Fruit fly (Drosophila melanogaster) whole organism, embryonic: Measurements from ENCODE around the gene SdhC.

Source experiments
- CG11247 ChIP-seq: fragments of 200-800 bp; sonication (Bioruptor generic); IDR thresholded peaks from 2 replicates; pipeline ENCODE4 v1.3.6; 2022; ENCODE audit warnings: missing biosample characterization, missing genetic modification characterization
- CG12299 ChIP-seq: fragments of 200-800 bp; sonication (Bioruptor generic); optimal IDR thresholded peaks from 2 replicates; lab custom pipeline; 2018; ENCODE audit warnings: missing biosample characterization, mild to moderate bottlenecking, missing genetic modification characterization
- CG12769 ChIP-seq: fragments of 200-800 bp; sonication (Bioruptor generic); optimal IDR thresholded peaks from 2 replicates; lab custom pipeline; 2019; ENCODE audit warnings: missing biosample characterization, mild to moderate bottlenecking, missing genetic modification characterization, moderate library complexity
- CG13296 ChIP-seq: fragments of 200-800 bp; sonication (Bioruptor generic); optimal IDR thresholded peaks from 3 replicates; lab custom pipeline; 2018; ENCODE audit warnings: missing biosample characterization, mild to moderate bottlenecking, missing genetic modification characterization
- CG17186 ChIP-seq: fragments of 200-800 bp; sonication (Bioruptor generic); optimal IDR thresholded peaks from 3 replicates; lab custom pipeline; 2017; ENCODE audit warnings: missing biosample characterization, missing genetic modification reagents, missing genetic modification characterization
- CG17385 ChIP-seq: fragments of 200-800 bp; sonication (Bioruptor generic); optimal IDR thresholded peaks from 3 replicates; lab custom pipeline; 2018; ENCODE audit warnings: missing biosample characterization, mild to moderate bottlenecking, missing genetic modification characterization
- CG17829 ChIP-seq: fragments of 200-800 bp; optimal IDR thresholded peaks from 2 replicates; lab custom pipeline; 2019; ENCODE audit warnings: missing biosample characterization, mild to moderate bottlenecking, missing genetic modification characterization, moderate library complexity
- CG18262 ChIP-seq: fragments of 200-800 bp; optimal IDR thresholded peaks from 3 replicates; lab custom pipeline; 2019; ENCODE audit warnings: missing biosample characterization, mild to moderate bottlenecking, missing genetic modification characterization, moderate library complexity
- CG18599 ChIP-seq: fragments of 200-800 bp; sonication (Bioruptor generic); optimal IDR thresholded peaks from 3 replicates; lab custom pipeline; 2017; ENCODE audit warnings: missing biosample characterization, missing genetic modification characterization, mild to moderate bottlenecking, moderate library complexity, missing genetic modification reagents
- CG18764 ChIP-seq: fragments of 200-800 bp; sonication (Bioruptor generic); optimal IDR thresholded peaks from 3 replicates; lab custom pipeline; 2016; ENCODE audit warnings: missing biosample characterization, missing genetic modification characterization
- CG30431 ChIP-seq: fragments of 200-800 bp; sonication (Bioruptor generic); optimal IDR thresholded peaks from 2 replicates; lab custom pipeline; 2017; ENCODE audit warnings: missing biosample characterization, missing genetic modification characterization
- CG3847 ChIP-seq: fragments of 200-800 bp; sonication (Bioruptor generic); IDR thresholded peaks from 2 replicates; pipeline ENCODE4 v1.3.6; 2022; ENCODE audit warnings: missing biosample characterization, missing genetic modification characterization
- CG4404 ChIP-seq: fragments of 200-800 bp; sonication (Bioruptor generic); IDR thresholded peaks from 2 replicates; pipeline ENCODE4 v1.3.6; 2022; ENCODE audit warnings: missing biosample characterization, missing genetic modification characterization
- CG4730 ChIP-seq: fragments of 200-800 bp; sonication (Bioruptor generic); IDR thresholded peaks from 2 replicates; pipeline ENCODE4 v1.3.6; 2022; ENCODE audit warnings: missing biosample characterization, missing genetic modification characterization
- CG8281 ChIP-seq: fragments of 200-800 bp; sonication (Bioruptor generic); optimal IDR thresholded peaks from 2 replicates; lab custom pipeline; 2018; ENCODE audit warnings: missing biosample characterization, mild to moderate bottlenecking, missing genetic modification characterization, moderate library complexity
- CG8478 ChIP-seq: fragments of >200 bp; optimal IDR thresholded peaks from 2 replicates; lab custom pipeline; 2018
- CG9797 ChIP-seq: fragments of 200-800 bp; sonication (Bioruptor generic); optimal IDR thresholded peaks from 3 replicates; lab custom pipeline; 2018; ENCODE audit warnings: missing biosample characterization, mild to moderate bottlenecking, missing genetic modification characterization
- CHES-1-like ChIP-seq: fragments of 200-800 bp; sonication (Bioruptor generic); optimal IDR thresholded peaks from 2 replicates; lab custom pipeline; 2016; ENCODE audit warnings: missing biosample characterization, missing genetic modification characterization
- CTCF ChIP-seq: fragments of 200-800 bp; sonication (Bioruptor generic); optimal IDR thresholded peaks from 2 replicates; lab custom pipeline; 2017; ENCODE audit warnings: missing biosample characterization, mild to moderate bottlenecking, missing genetic modification characterization, moderate library complexity
- Doc3 ChIP-seq: fragments of 200-800 bp; sonication (Bioruptor generic); IDR thresholded peaks from 3 replicates; pipeline ENCODE4 v1.3.6; 2022; ENCODE audit warnings: missing biosample characterization, missing genetic modification characterization; ENCODE audit not compliant: partially characterized antibody
- ERR ChIP-seq: fragments of 200-800 bp; sonication (Bioruptor generic); optimal IDR thresholded peaks from 2 replicates; lab custom pipeline; 2016; ENCODE audit warnings: missing biosample characterization, missing genetic modification characterization
- Eip74EF ChIP-seq, 2 experiments: fragments of 200-800 bp in 1 of 2; fragments of >200 bp in 1 of 2; sonication (Bioruptor generic) in 1 of 2; optimal IDR thresholded peaks; 2 replicates each; lab custom pipeline; 2017 to 2019; ENCODE audit warnings: missing biosample characterization in 2 of 2, missing genetic modification characterization in 2 of 2, mild to moderate bottlenecking in 1 of 2, moderate library complexity in 1 of 2
- Gug ChIP-seq: fragments of 200-800 bp; sonication (Bioruptor generic); IDR thresholded peaks from 4 replicates; pipeline ENCODE4 v1.3.6; 2022; ENCODE audit warnings: missing biosample characterization, missing genetic modification characterization
- HLH4C ChIP-seq: fragments of 200-800 bp; sonication (Bioruptor generic); IDR thresholded peaks from 3 replicates; pipeline ENCODE4 v1.3.6; 2022; ENCODE audit warnings: missing biosample characterization, missing genetic modification characterization; ENCODE audit not compliant: partially characterized antibody
- NK7.1 ChIP-seq: fragments of 200-800 bp; sonication (Bioruptor generic); optimal IDR thresholded peaks from 3 replicates; lab custom pipeline; 2016; ENCODE audit warnings: missing biosample characterization, missing genetic modification characterization
- Rfx ChIP-seq: fragments of 200-800 bp; sonication (Bioruptor generic); IDR thresholded peaks from 2 replicates; pipeline ENCODE4 v1.3.6; 2022; ENCODE audit warnings: missing biosample characterization, missing genetic modification characterization
- ato ChIP-seq: fragments of 200-800 bp; sonication (Bioruptor generic); IDR thresholded peaks from 2 replicates; pipeline ENCODE4 v1.3.6; 2022; ENCODE audit warnings: missing biosample characterization, missing genetic modification characterization; ENCODE audit not compliant: partially characterized antibody
- az2 ChIP-seq: fragments of 200-800 bp; sonication (Bioruptor generic); optimal IDR thresholded peaks from 3 replicates; lab custom pipeline; 2016; ENCODE audit warnings: missing biosample characterization, missing genetic modification characterization
- bsh ChIP-seq, 2 experiments: fragments of 200-800 bp; sonication (Bioruptor generic); optimal IDR thresholded peaks; 2 replicates each; lab custom pipeline; 2017 to 2018; ENCODE audit warnings: mild to moderate bottlenecking in 2 of 2, missing biosample characterization in 2 of 2, missing genetic modification characterization in 2 of 2, moderate library complexity in 1 of 2
- cato ChIP-seq: fragments of 200-800 bp; sonication (Bioruptor generic); optimal IDR thresholded peaks from 2 replicates; lab custom pipeline; 2016; ENCODE audit warnings: missing biosample characterization, missing genetic modification characterization, borderline replicate concordance
- chif ChIP-seq, 2 experiments: fragments of 200-800 bp; sonication (Bioruptor generic); optimal IDR thresholded peaks; 3 replicates each; lab custom pipeline; 2016; ENCODE audit warnings: missing biosample characterization in 2 of 2, missing genetic modification characterization in 2 of 2
- croc ChIP-seq: fragments of 200-800 bp; sonication (Bioruptor generic); conservative IDR thresholded peaks from 3 replicates; pipeline ENCODE4 v1.3.6; 2022; ENCODE audit warnings: missing biosample characterization, missing genetic modification characterization
- cwo ChIP-seq: fragments of 200-800 bp; sonication (Bioruptor generic); optimal IDR thresholded peaks from 3 replicates; lab custom pipeline; 2017; ENCODE audit warnings: missing biosample characterization, missing genetic modification characterization, mild to moderate bottlenecking, moderate library complexity, missing genetic modification reagents
- grau ChIP-seq: fragments of 200-800 bp; optimal IDR thresholded peaks from 3 replicates; lab custom pipeline; 2019; ENCODE audit warnings: missing biosample characterization, mild to moderate bottlenecking, missing genetic modification characterization, moderate library complexity
- hb ChIP-seq: fragments of 200-800 bp; sonication (Bioruptor generic); IDR thresholded peaks from 3 replicates; pipeline ENCODE4 v1.3.6; 2022; ENCODE audit warnings: missing biosample characterization, missing genetic modification characterization; ENCODE audit not compliant: partially characterized antibody
- kni ChIP-seq: fragments of 200-800 bp; sonication (Bioruptor generic); optimal IDR thresholded peaks from 3 replicates; lab custom pipeline; 2017; ENCODE audit warnings: mild to moderate bottlenecking, missing biosample characterization, missing genetic modification reagents, missing genetic modification characterization
- lola ChIP-seq, 3 experiments: fragments of >200 bp in 2 of 3; fragments of 200-800 bp in 1 of 3; sonication (Bioruptor generic) in 1 of 3; optimal IDR thresholded peaks; 2 replicates each; lab custom pipeline; 2017 to 2019; ENCODE audit warnings: missing biosample characterization in 3 of 3, missing genetic modification characterization in 3 of 3, mild to moderate bottlenecking in 1 of 3, moderate library complexity in 1 of 3
- luna ChIP-seq: fragments of 200-800 bp; sonication (Bioruptor generic); optimal IDR thresholded peaks from 2 replicates; lab custom pipeline; 2016; ENCODE audit warnings: missing biosample characterization, missing genetic modification characterization
- maf-S ChIP-seq: fragments of 200-800 bp; sonication (Bioruptor generic); optimal IDR thresholded peaks from 2 replicates; lab custom pipeline; 2016; ENCODE audit warnings: missing biosample characterization, missing genetic modification characterization
- nau ChIP-seq: fragments of 200-800 bp; sonication (Bioruptor generic); optimal IDR thresholded peaks from 3 replicates; lab custom pipeline; 2017; ENCODE audit warnings: missing biosample characterization, mild to moderate bottlenecking, missing genetic modification characterization, missing genetic modification reagents
- nmo ChIP-seq: fragments of 200-800 bp; sonication (Bioruptor generic); optimal IDR thresholded peaks from 2 replicates; lab custom pipeline; 2018; ENCODE audit warnings: missing biosample characterization, mild to moderate bottlenecking, missing genetic modification characterization, moderate library complexity
- oc ChIP-seq: fragments of 200-800 bp; sonication (Bioruptor generic); optimal IDR thresholded peaks from 2 replicates; lab custom pipeline; 2018; ENCODE audit warnings: missing biosample characterization, mild to moderate bottlenecking, missing genetic modification characterization, moderate library complexity
- pros ChIP-seq: fragments of 200-800 bp; sonication (Bioruptor generic); optimal IDR thresholded peaks from 3 replicates; lab custom pipeline; 2019; ENCODE audit warnings: missing biosample characterization, mild to moderate bottlenecking, missing genetic modification characterization, moderate library complexity
- pzg ChIP-seq: fragments of 200-800 bp; sonication (Bioruptor generic); optimal IDR thresholded peaks from 3 replicates; lab custom pipeline; 2018; ENCODE audit warnings: missing biosample characterization, mild to moderate bottlenecking, missing genetic modification characterization, moderate library complexity
- ranshi ChIP-seq: fragments of 200-800 bp; sonication (Bioruptor generic); IDR thresholded peaks from 2 replicates; pipeline ENCODE4 v1.3.6; 2022; ENCODE audit warnings: missing biosample characterization, missing genetic modification characterization
- sens-2 ChIP-seq: fragments of 200-800 bp; sonication (Bioruptor generic); IDR thresholded peaks from 2 replicates; pipeline ENCODE4 v1.3.6; 2022; ENCODE audit warnings: missing biosample characterization, missing genetic modification characterization
- toy ChIP-seq: fragments of 200-800 bp; sonication (Bioruptor generic); IDR thresholded peaks from 2 replicates; pipeline ENCODE4 v1.3.6; 2022; ENCODE audit warnings: missing biosample characterization, missing genetic modification characterization
- vvl ChIP-seq: fragments of 200-800 bp; sonication (Bioruptor generic); IDR thresholded peaks from 2 replicates; pipeline ENCODE4 v1.3.6; 2022; ENCODE audit warnings: missing biosample characterization, missing genetic modification characterization

Gene SdhC

dm6 chr3R:11221437-11222230, 12.0 kb upstream of the SdhC start, which contains the start of the genes CG6693 and RpL3 (continued):
- TF ChIP-seq kni (GFP tag; lab: Kevin White, UChicago) (peak; percentile 49), ERR (GFP tag; lab: Kevin White, UChicago) (peak; percentile 47), CG8478 (lab: Kevin White, UChicago) (peak; percentile 69), croc (GFP tag; lab: Robert Waterston, UW) (no peak), lola (GFP tag; optimal IDR thresholded peaks at IDR 0.05; lab: Kevin White, UChicago) (no peak), CG3847 (peak; percentile 65), cato (GFP tag; lab: Kevin White, UChicago) (peak; percentile 43), sens-2 (GFP tag; lab: Robert Waterston, UW) (peak; percentile 71), CG18599 (GFP tag; lab: Kevin White, UChicago) (peak; percentile 72), nmo (GFP tag; lab: Kevin White, UChicago) (peak; percentile 70), HLH4C (GFP tag; lab: Robert Waterston, UW) (peak; percentile 28; the same call in 2 of the 3 replicates), nau (no peak), hb (no peak), CG11247 (GFP tag; lab: Robert Waterston, UW) (peak; percentile 73), CTCF (peak; percentile 64), az2 (peak; percentile 5), CG17829 (tag; lab: Kevin White, UChicago) (peak; percentile 71), luna (GFP tag; lab: Kevin White, UChicago) (peak; percentile 50), maf-S (GFP tag; lab: Kevin White, UChicago) (no peak), CG4404 (no peak), ranshi (GFP tag; lab: Robert Waterston, UW) (peak; percentile 49; the same call in 1 of the 2 replicates), CG18262 (tag; lab: Kevin White, UChicago) (peak; percentile 69), toy (GFP tag; lab: Robert Waterston, UW) (peak; percentile 53), ato (GFP tag; lab: Robert Waterston, UW) (peak; percentile 57), vvl (peak; percentile 84), Gug (GFP tag; lab: Robert Waterston, UW) (peak; percentile 20; the same call in 1 of the 4 replicates), CG9797 (peak; percentile 100), CG13296 (GFP tag; lab: Kevin White, UChicago) (peak; percentile 91), CG12299 (tag; lab: Kevin White, UChicago) (peak; percentile 83), CG4730 (GFP tag; lab: Robert Waterston, UW) (peak; percentile 38), bsh (GFP tag; optimal IDR thresholded peaks at IDR 0.05; lab: Kevin White, UChicago) (peak; percentile 63 to 66), Doc3 (GFP tag; lab: Robert Waterston, UW) (no peak), chif (GFP tag; optimal IDR thresholded peaks at IDR 0.05; lab: Kevin White, UChicago) (peak; percentile 26), CG18764 (GFP tag; lab: Kevin White, UChicago) (peak; percentile 62), CG17186 (GFP tag; lab: Kevin White, UChicago) (peak; percentile 80), grau (tag; lab: Kevin White, UChicago) (peak; percentile 77), Eip74EF (GFP tag; optimal IDR thresholded peaks at IDR 0.05; lab: Kevin White, UChicago) (peak in 1 of 2 experiments; percentile 83), pros (GFP tag; lab: Kevin White, UChicago) (peak; percentile 53), cwo (peak; percentile 61), CG30431 (GFP tag; lab: Kevin White, UChicago) (no peak), CG12769 (tag; lab: Kevin White, UChicago) (peak; percentile 82), Rfx (GFP tag; lab: Robert Waterston, UW) (peak; percentile 82), CHES-1-like (GFP tag; lab: Kevin White, UChicago) (peak; percentile 55), CG17385 (GFP tag; lab: Kevin White, UChicago) (peak; percentile 88), pzg (GFP tag; lab: Kevin White, UChicago) (peak; percentile 99), oc (tag; lab: Kevin White, UChicago) (peak; percentile 79), NK7.1 (peak; percentile 67), CG8281 (tag; lab: Kevin White, UChicago) (peak; percentile 30)
